Fruit fly (Drosophila melanogaster): ENCODE results near the gene Ppm1.

Gene Ppm1

DNA sequence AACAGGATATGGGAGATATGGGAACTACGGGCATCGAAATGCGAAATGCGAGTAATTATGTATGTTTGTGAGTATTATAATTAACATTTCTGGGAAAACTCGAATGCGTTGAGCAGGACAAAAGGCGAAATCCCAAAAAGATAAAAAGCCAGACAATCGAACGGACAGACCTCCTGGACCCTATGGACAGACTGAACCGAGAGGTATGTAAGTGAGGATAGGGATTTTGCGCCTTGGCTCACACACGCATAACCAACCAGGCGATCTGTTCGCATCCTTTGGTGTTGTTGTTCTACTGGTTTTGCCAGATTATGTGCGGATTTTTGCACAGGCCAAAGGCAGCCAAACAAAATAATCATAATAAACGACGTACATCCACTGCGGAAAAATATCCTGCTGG, 36.8 kb downstream of the Ppm1 start:
- TF ChIP-seq Vsx2 (GFP tag; optimal IDR thresholded peaks at IDR 0.05; ENCODE audit: partially characterized antibody) (peak; percentile 6), lola (GFP tag; optimal IDR thresholded peaks at IDR 0.05) (no peak)

DNA sequence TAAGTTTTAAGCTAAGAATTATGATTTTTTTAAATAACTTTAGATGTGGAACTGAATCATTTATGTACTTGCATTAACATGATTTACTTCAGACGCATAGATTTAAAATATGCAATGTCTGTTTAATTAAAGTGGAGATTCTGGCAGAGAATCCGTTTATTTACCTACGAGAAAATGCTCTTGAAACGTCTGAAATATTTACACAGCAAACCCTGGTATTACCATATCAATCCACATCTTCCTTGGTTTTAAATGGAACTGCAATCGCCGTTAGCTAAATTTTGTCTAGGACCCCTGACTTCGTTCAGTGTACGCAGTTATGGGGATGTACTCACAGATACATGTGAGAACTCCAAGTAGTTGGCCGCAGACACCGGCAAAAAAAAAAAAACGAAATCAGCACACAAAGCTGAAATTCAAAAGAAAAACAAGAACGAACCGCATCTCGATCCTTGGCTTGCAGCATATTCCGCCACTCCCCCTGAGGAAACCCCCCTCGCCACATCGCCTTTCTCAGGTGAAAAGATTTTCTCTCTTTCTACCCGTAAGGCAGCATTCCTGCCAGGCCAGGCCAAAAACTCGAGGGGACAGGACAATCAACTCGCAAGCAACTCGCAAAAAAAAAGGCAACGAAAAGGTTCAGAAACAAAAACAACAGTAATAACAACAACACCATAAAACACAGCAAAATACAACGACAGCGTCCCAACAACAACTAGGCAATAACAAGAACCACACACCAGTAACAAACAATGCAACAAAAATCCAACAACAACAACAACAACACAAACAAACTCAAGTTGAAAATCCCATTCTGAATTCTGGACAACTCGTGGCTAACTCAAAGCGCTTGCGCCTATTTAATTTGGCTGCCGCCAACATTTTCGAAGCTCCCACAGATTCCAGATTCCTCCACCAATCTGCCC, 37.5 kb downstream of the Ppm1 start:
- TF ChIP-seq psq (GFP tag; optimal IDR thresholded peaks at IDR 0.05), result peak; percentile 80
- peak; percentile 73 for TF ChIP-seq tai (GFP tag; optimal IDR thresholded peaks at IDR 0.05)
- peak; percentile 4 for TF ChIP-seq brk (GFP tag; optimal IDR thresholded peaks at IDR 0.05)
- TF ChIP-seq CG32264 (GFP tag; optimal IDR thresholded peaks at IDR 0.05), result peak; percentile 61
- TF ChIP-seq h (GFP tag; optimal IDR thresholded peaks at IDR 0.05), result peak; percentile 88
- TF ChIP-seq Abd-B (GFP tag; optimal IDR thresholded peaks at IDR 0.05), result no peak
- no peak for TF ChIP-seq sv (GFP tag; optimal IDR thresholded peaks at IDR 0.05)
- no peak for TF ChIP-seq Myc (optimal IDR thresholded peaks at IDR 0.05)
- TF ChIP-seq CG9705 (GFP tag; optimal IDR thresholded peaks at IDR 0.05), result peak; percentile 78
- TF ChIP-seq Rel (GFP tag; optimal IDR thresholded peaks at IDR 0.05), result peak; percentile 19
- TF ChIP-seq Rel (tag; optimal IDR thresholded peaks at IDR 0.05), result peak; percentile 64
- no peak for TF ChIP-seq dl (GFP tag; optimal IDR thresholded peaks at IDR 0.05; ENCODE audit: insufficient read depth in 1 of 2, partially characterized antibody in 2 of 2)
- peak; percentile 26 for TF ChIP-seq sage (GFP tag; optimal IDR thresholded peaks at IDR 0.05)
- no peak for TF ChIP-seq N (GFP tag; optimal IDR thresholded peaks at IDR 0.05)
- peak; percentile 30 for TF ChIP-seq dsf (GFP tag; optimal IDR thresholded peaks at IDR 0.05; ENCODE audit: borderline replicate concordance)
- peak; percentile 87 for TF ChIP-seq rgr (GFP tag; optimal IDR thresholded peaks at IDR 0.05)
- TF ChIP-seq OdsH (GFP tag; optimal IDR thresholded peaks at IDR 0.05), result peak; percentile 85
- TF ChIP-seq HLH106 (tag; optimal IDR thresholded peaks at IDR 0.05), result peak; percentile 93
- peak; percentile 91 for TF ChIP-seq fru (GFP tag; optimal IDR thresholded peaks at IDR 0.05)
- peak; percentile 17 for TF ChIP-seq jim (GFP tag; optimal IDR thresholded peaks at IDR 0.05)
- TF ChIP-seq pan (optimal IDR thresholded peaks at IDR 0.05), result no peak
- TF ChIP-seq Hr78 (GFP tag; optimal IDR thresholded peaks at IDR 0.05), result no peak
- peak; percentile 72 for TF ChIP-seq Jra (GFP tag; optimal IDR thresholded peaks at IDR 0.05)
- peak; percentile 81 for TF ChIP-seq Vsx2 (GFP tag; optimal IDR thresholded peaks at IDR 0.05; ENCODE audit: partially characterized antibody)
- TF ChIP-seq Mio (GFP tag; optimal IDR thresholded peaks at IDR 0.05), result no peak
- no peak for TF ChIP-seq usp (GFP tag; optimal IDR thresholded peaks at IDR 0.05)
- TF ChIP-seq Dfd (GFP tag; optimal IDR thresholded peaks at IDR 0.05), result no peak
- TF ChIP-seq dmrt93B (GFP tag; optimal IDR thresholded peaks at IDR 0.05), result peak; percentile 89
- TF ChIP-seq br (GFP tag; optimal IDR thresholded peaks at IDR 0.05), result peak; percentile 87
- TF ChIP-seq Hnf4 (GFP tag; optimal IDR thresholded peaks at IDR 0.05), result peak; percentile 66
- peak; percentile 47 for TF ChIP-seq Dif (GFP tag; optimal IDR thresholded peaks at IDR 0.05; ENCODE audit: partially characterized antibody)
- TF ChIP-seq ey (GFP tag; optimal IDR thresholded peaks at IDR 0.05), result peak; percentile 90
- TF ChIP-seq foxo (GFP tag; optimal IDR thresholded peaks at IDR 0.05), result peak in 1 of 2 experiments; percentile 92
- TF ChIP-seq Sp1 (GFP tag; optimal IDR thresholded peaks at IDR 0.05), result peak; percentile 93
- peak; percentile 89 for TF ChIP-seq woc (GFP tag; optimal IDR thresholded peaks at IDR 0.05)
- TF ChIP-seq CrebA (GFP tag; optimal IDR thresholded peaks at IDR 0.05; ENCODE audit: borderline replicate concordance), result peak; percentile 48
- no peak for TF ChIP-seq GATAd (GFP tag; optimal IDR thresholded peaks at IDR 0.05)
- no peak for TF ChIP-seq Hr83 (GFP tag; optimal IDR thresholded peaks at IDR 0.05; ENCODE audit: poor library complexity, severe bottlenecking)
- no peak for TF ChIP-seq lola (GFP tag; optimal IDR thresholded peaks at IDR 0.05)

All from whole organism, wandering third instar larva.